Worm (Caenorhabditis elegans): ENCODE data around the gene srx-87.

DNA sequence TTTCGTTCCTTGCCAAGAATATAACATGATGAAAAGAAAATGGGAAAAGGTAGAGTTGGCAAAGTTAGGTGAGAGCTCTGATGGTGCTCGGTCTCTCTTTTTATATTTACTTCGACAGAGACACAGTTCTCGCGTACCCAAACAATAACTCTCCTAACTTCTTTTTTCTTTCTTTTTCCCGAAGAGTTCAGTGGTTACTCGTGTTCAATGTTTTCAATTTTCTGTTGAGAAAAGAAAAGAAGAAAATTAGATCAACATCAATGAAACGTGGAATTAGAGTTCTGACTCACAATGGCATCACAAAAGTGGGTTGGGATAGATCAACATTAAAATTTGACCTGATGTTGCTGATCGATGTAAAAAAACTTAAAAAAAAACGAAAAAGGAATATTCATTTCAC is 41.8 kb downstream of the srx-87 start, which contains the start of gene idpp-16:
- TF ChIP-seq elt-3 (tag; optimal IDR thresholded peaks at IDR 0.05) (no peak), mls-2 (tag; optimal IDR thresholded peaks at IDR 0.05) (no peak), pha-4 (tag; optimal IDR thresholded peaks at IDR 0.05) (no peak), elt-1 (tag; optimal IDR thresholded peaks at IDR 0.05; ENCODE audit: borderline replicate concordance, insufficient read depth) (no peak), snpc-4 (tag; optimal IDR thresholded peaks at IDR 0.05) (no peak), ham-2 (GFP tag; optimal IDR thresholded peaks at IDR 0.05) (no peak), sptf-1 (tag; optimal IDR thresholded peaks at IDR 0.05) (no peak), ceh-39 (tag; optimal IDR thresholded peaks at IDR 0.05) (no peak), ztf-11 (tag; optimal IDR thresholded peaks at IDR 0.05) (no peak)
